Comparison of ENCODE assay signal across 1 fruit fly cellular context in genomic region chr3R:29772090-29772794, dm6.
A peak's percentile ranks its signal among the peaks of the same experiment; 100 is the strongest.
TF ChIP-seq lines count a peak whose summit lies in the region.

No protein-coding gene starts in this region.

TF ChIP-seq in whole organism, embryonic, 481 proteins besides CTCF, POLR2A, EP300 and RAD21 (continued from another document and continues in another):
- TF ChIP-seq CG11560 (tag; IDR thresholded peaks at IDR 0.05; lab: Robert Waterston, UW) (no peak), Camta (GFP tag; optimal IDR thresholded peaks at IDR 0.05; lab: Kevin White, UChicago) (no peak), bcd (GFP tag; optimal IDR thresholded peaks at IDR 0.05; lab: Kevin White, UChicago) (peak; percentile 49), CG8944 (GFP tag; optimal IDR thresholded peaks at IDR 0.05; lab: Kevin White, UChicago) (peak; percentile 20), Dek (tag; optimal IDR thresholded peaks at IDR 0.05; lab: Kevin White, UChicago) (no peak), CG7839 (tag; optimal IDR thresholded peaks at IDR 0.05; lab: Kevin White, UChicago) (peak; percentile 45), ATbp (GFP tag; optimal IDR thresholded peaks at IDR 0.05; lab: Kevin White, UChicago) (no peak), CG34422 (GFP tag; IDR thresholded peaks at IDR 0.05; lab: Robert Waterston, UW) (no peak; the same call in 1 of the 3 replicates), CG33213 (GFP tag; optimal IDR thresholded peaks at IDR 0.05; lab: Kevin White, UChicago) (no peak), Med (GFP tag; lab: Kevin White, UChicago) (peak; percentile 24), Gug (GFP tag; IDR thresholded peaks at IDR 0.05; lab: Robert Waterston, UW) (peak; percentile 42; the same call in 3 of the 4 replicates), CG7928 (GFP tag; optimal IDR thresholded peaks at IDR 0.05; lab: Kevin White, UChicago) (peak; percentile 89), Aef1 (GFP tag; IDR thresholded peaks at IDR 0.05; lab: Robert Waterston, UW) (0 out of 3 replicates have a peak, but pooled peaks have one; percentile 11), pnt (GFP tag; optimal IDR thresholded peaks at IDR 0.05; lab: Kevin White, UChicago) (no peak), bbx (GFP tag; IDR thresholded peaks at IDR 0.05; lab: Robert Waterston, UW; ENCODE audit: partially characterized antibody) (no peak), CG8765 (GFP tag; IDR thresholded peaks at IDR 0.05; lab: Robert Waterston, UW) (peak; percentile 48; the same call in 1 of the 2 replicates), CG17912 (GFP tag; optimal IDR thresholded peaks at IDR 0.05; lab: Kevin White, UChicago) (no peak), zf30C (GFP tag; optimal IDR thresholded peaks at IDR 0.05; lab: Kevin White, UChicago) (no peak), btn (GFP tag; optimal IDR thresholded peaks at IDR 0.05; lab: Kevin White, UChicago) (no peak), CG7357 (GFP tag; IDR thresholded peaks at IDR 0.05; lab: Robert Waterston, UW) (no peak), B-H2 (GFP tag; optimal IDR thresholded peaks at IDR 0.05; lab: Kevin White, UChicago) (no peak), repo (GFP tag; optimal IDR thresholded peaks at IDR 0.05; lab: Kevin White, UChicago) (no peak), CG10462 (GFP tag; optimal IDR thresholded peaks at IDR 0.05; lab: Kevin White, UChicago) (no peak), ro (GFP tag; IDR thresholded peaks at IDR 0.05; lab: Robert Waterston, UW) (no peak), croc (GFP tag; conservative IDR thresholded peaks at IDR 0.05; lab: Robert Waterston, UW) (no peak; the same call in 2 of the 3 replicates), Bteb2 (GFP tag; optimal IDR thresholded peaks at IDR 0.05; lab: Kevin White, UChicago) (no peak), CG15011 (GFP tag; optimal IDR thresholded peaks at IDR 0.05; lab: Kevin White, UChicago) (peak; percentile 8), CG4617 (GFP tag; optimal IDR thresholded peaks at IDR 0.05; lab: Kevin White, UChicago; ENCODE audit: borderline replicate concordance) (no peak), CG3065 (GFP tag; optimal IDR thresholded peaks at IDR 0.05; lab: Kevin White, UChicago) (no peak), CG7745 (tag; optimal IDR thresholded peaks at IDR 0.05; lab: Kevin White, UChicago) (no peak), Doc2 (GFP tag; IDR thresholded peaks at IDR 0.05; lab: Robert Waterston, UW) (no peak), CG8359 (GFP tag; optimal IDR thresholded peaks at IDR 0.05; lab: Kevin White, UChicago; ENCODE audit: borderline replicate concordance) (peak; percentile 61), fru (optimal IDR thresholded peaks at IDR 0.05; lab: Kevin White, UChicago) (no peak), CG14014 (GFP tag; IDR thresholded peaks at IDR 0.05; lab: Robert Waterston, UW) (peak; percentile 8; the same call in 1 of the 2 replicates), Ets65A (GFP tag; lab: Kevin White, UChicago) (peak; percentile 94), CG18476 (GFP tag; optimal IDR thresholded peaks at IDR 0.05; lab: Kevin White, UChicago) (no peak), CG4707 (GFP tag; optimal IDR thresholded peaks at IDR 0.05; lab: Kevin White, UChicago) (no peak), CG15269 (tag; optimal IDR thresholded peaks at IDR 0.05; lab: Kevin White, UChicago) (no peak), amos (GFP tag; IDR thresholded peaks at IDR 0.05; lab: Robert Waterston, UW; ENCODE audit: partially characterized antibody) (no peak), pho (GFP tag; optimal IDR thresholded peaks at IDR 0.05; lab: Kevin White, UChicago) (no peak), zen2 (GFP tag; IDR thresholded peaks at IDR 0.05; lab: Robert Waterston, UW; ENCODE audit: partially characterized antibody) (no peak), chinmo (GFP tag; IDR thresholded peaks at IDR 0.05; lab: Robert Waterston, UW; ENCODE audit: partially characterized antibody) (0 out of 4 replicates have a peak, but pooled peaks have one; percentile 8), Blimp-1 (GFP tag; optimal IDR thresholded peaks at IDR 0.05; lab: Kevin White, UChicago) (no peak), Ravus (GFP tag; IDR thresholded peaks at IDR 0.05; lab: Robert Waterston, UW) (no peak), Drgx (GFP tag; IDR thresholded peaks at IDR 0.05; lab: Robert Waterston, UW) (no peak), CG17612 (GFP tag; IDR thresholded peaks at IDR 0.05; lab: Robert Waterston, UW) (no peak), her (GFP tag; optimal IDR thresholded peaks at IDR 0.05; lab: Kevin White, UChicago) (no peak), ac (GFP tag; optimal IDR thresholded peaks at IDR 0.05; lab: Kevin White, UChicago) (no peak), Fer2 (tag; optimal IDR thresholded peaks at IDR 0.05; lab: Kevin White, UChicago) (no peak), CG8478 (optimal IDR thresholded peaks at IDR 0.05; lab: Kevin White, UChicago) (no peak), Bdp1 (GFP tag; optimal IDR thresholded peaks at IDR 0.05; lab: Kevin White, UChicago) (no peak), Xrp1 (GFP tag; IDR thresholded peaks at IDR 0.05; lab: Robert Waterston, UW) (no peak; the same call in 1 of the 2 replicates), pb (GFP tag; optimal IDR thresholded peaks at IDR 0.05; lab: Kevin White, UChicago) (no peak), Rfx (GFP tag; IDR thresholded peaks at IDR 0.05; lab: Robert Waterston, UW) (peak; percentile 71), CG12155 (GFP tag; optimal IDR thresholded peaks at IDR 0.05; lab: Kevin White, UChicago) (no peak), Lim3 (GFP tag; IDR thresholded peaks at IDR 0.05; lab: Robert Waterston, UW) (no peak), gcm2 (GFP tag; optimal IDR thresholded peaks at IDR 0.05; lab: Kevin White, UChicago) (no peak), sqz (GFP tag; optimal IDR thresholded peaks at IDR 0.05; lab: Kevin White, UChicago) (no peak), Max (GFP tag; optimal IDR thresholded peaks at IDR 0.05; lab: Kevin White, UChicago) (peak; percentile 5), B-H1 (GFP tag; IDR thresholded peaks at IDR 0.05; lab: Robert Waterston, UW) (no peak), twi (tag; optimal IDR thresholded peaks at IDR 0.05; lab: Kevin White, UChicago) (no peak), CG7372 (GFP tag; IDR thresholded peaks at IDR 0.05; lab: Robert Waterston, UW) (no peak), CG3847 (GFP tag; IDR thresholded peaks at IDR 0.05; lab: Robert Waterston, UW) (0 out of 2 replicates have a peak, but pooled peaks have one; percentile 19), CG14860 (GFP tag; IDR thresholded peaks at IDR 0.05; lab: Robert Waterston, UW; ENCODE audit: partially characterized antibody) (0 out of 3 replicates have a peak, but pooled peaks have one; percentile 15), Hsf (GFP tag; optimal IDR thresholded peaks at IDR 0.05; lab: Kevin White, UChicago) (peak; percentile 8), CG11093 (GFP tag; IDR thresholded peaks at IDR 0.05; lab: Robert Waterston, UW) (no peak), seq (GFP tag; IDR thresholded peaks at IDR 0.05; lab: Robert Waterston, UW) (no peak), CG6254 (GFP tag; optimal IDR thresholded peaks at IDR 0.05; lab: Kevin White, UChicago) (no peak), gro (GFP tag; optimal IDR thresholded peaks at IDR 0.05; lab: Kevin White, UChicago) (no peak), NfI (GFP tag; optimal IDR thresholded peaks at IDR 0.05; lab: Kevin White, UChicago) (no peak), CG4404 (GFP tag; IDR thresholded peaks at IDR 0.05; lab: Robert Waterston, UW) (no peak), D19A (tag; optimal IDR thresholded peaks at IDR 0.05; lab: Kevin White, UChicago) (no peak), fd96Cb (tag; optimal IDR thresholded peaks at IDR 0.05; lab: Kevin White, UChicago) (no peak), Rx (GFP tag; IDR thresholded peaks at IDR 0.05; lab: Robert Waterston, UW) (no peak), pita (GFP tag; optimal IDR thresholded peaks at IDR 0.05; lab: Kevin White, UChicago) (no peak), CG12104 (GFP tag; optimal IDR thresholded peaks at IDR 0.05; lab: Kevin White, UChicago) (peak; percentile 51), Sox100B (GFP tag; optimal IDR thresholded peaks at IDR 0.05; lab: Kevin White, UChicago) (peak; percentile 61), p53 (GFP tag; optimal IDR thresholded peaks at IDR 0.05; lab: Kevin White, UChicago) (no peak), CG18764 (GFP tag; optimal IDR thresholded peaks at IDR 0.05; lab: Kevin White, UChicago) (no peak), tin (GFP tag; optimal IDR thresholded peaks at IDR 0.05; lab: Kevin White, UChicago) (peak; percentile 23), CG11723 (GFP tag; optimal IDR thresholded peaks at IDR 0.05; lab: Kevin White, UChicago) (peak; percentile 30), knrl (GFP tag; IDR thresholded peaks at IDR 0.05; lab: Robert Waterston, UW; ENCODE audit: partially characterized antibody) (no peak), CG2120 (GFP tag; optimal IDR thresholded peaks at IDR 0.05; lab: Kevin White, UChicago) (peak; percentile 13), Xbp1 (GFP tag; optimal IDR thresholded peaks at IDR 0.05; lab: Kevin White, UChicago) (peak; percentile 9), sr (GFP tag; IDR thresholded peaks at IDR 0.05; lab: Robert Waterston, UW) (peak; percentile 32; the same call in 1 of the 3 replicates), yki (optimal IDR thresholded peaks at IDR 0.05; lab: Kevin White, UChicago) (peak; percentile 59), CG8388 (GFP tag; optimal IDR thresholded peaks at IDR 0.05; lab: Kevin White, UChicago) (no peak), Dp (GFP tag; optimal IDR thresholded peaks at IDR 0.05; lab: Kevin White, UChicago) (no peak), klu (GFP tag; IDR thresholded peaks at IDR 0.05; lab: Robert Waterston, UW) (no peak), Jarid2 (GFP tag; optimal IDR thresholded peaks at IDR 0.05; lab: Kevin White, UChicago) (no peak), CG2678 (tag; optimal IDR thresholded peaks at IDR 0.05; lab: Kevin White, UChicago) (peak; percentile 73), CG11696 (GFP tag; IDR thresholded peaks at IDR 0.05; lab: Robert Waterston, UW) (no peak), Hr51 (GFP tag; optimal IDR thresholded peaks at IDR 0.05; lab: Kevin White, UChicago) (no peak), lola (GFP tag; optimal IDR thresholded peaks at IDR 0.05; lab: Kevin White, UChicago) (peak in 1 of 3 experiments; percentile 69), Eip74EF (GFP tag; optimal IDR thresholded peaks at IDR 0.05; lab: Kevin White, UChicago) (no peak), CG17385 (GFP tag; optimal IDR thresholded peaks at IDR 0.05; lab: Kevin White, UChicago) (no peak), CG14441 (GFP tag; IDR thresholded peaks at IDR 0.05; lab: Robert Waterston, UW) (peak; percentile 42; the same call in 1 of the 2 replicates), Vsx1 (GFP tag; optimal IDR thresholded peaks at IDR 0.05; lab: Kevin White, UChicago) (no peak), unc-4 (GFP tag; IDR thresholded peaks at IDR 0.05; lab: Robert Waterston, UW; ENCODE audit: partially characterized antibody) (no peak), pan (optimal IDR thresholded peaks at IDR 0.05; lab: Kevin White, UChicago) (no peak), pan (GFP tag; optimal IDR thresholded peaks at IDR 0.05 in 1 of 2, IDR thresholded peaks at IDR 0.05 in 1 of 2) (no peak), CG13296 (GFP tag; optimal IDR thresholded peaks at IDR 0.05; lab: Kevin White, UChicago) (no peak), CG5245 (GFP tag; optimal IDR thresholded peaks at IDR 0.05; lab: Kevin White, UChicago) (no peak), CG6272 (GFP tag; IDR thresholded peaks at IDR 0.05; lab: Robert Waterston, UW) (peak; percentile 46), Sry-β (GFP tag; optimal IDR thresholded peaks at IDR 0.05; lab: Kevin White, UChicago) (peak; percentile 58), gt (GFP tag; IDR thresholded peaks at IDR 0.05; lab: Robert Waterston, UW) (no peak), CG30020 (tag; optimal IDR thresholded peaks at IDR 0.05; lab: Kevin White, UChicago) (no peak), lov (optimal IDR thresholded peaks at IDR 0.05; lab: Kevin White, UChicago) (no peak), lov (GFP tag; IDR thresholded peaks at IDR 0.05; lab: Robert Waterston, UW) (no peak), so (GFP tag; IDR thresholded peaks at IDR 0.05; lab: Robert Waterston, UW) (no peak), nerfin-1 (tag; optimal IDR thresholded peaks at IDR 0.05; lab: Kevin White, UChicago) (no peak), sens (GFP tag; lab: Kevin White, UChicago) (peak; percentile 91), kah (GFP tag; optimal IDR thresholded peaks at IDR 0.05; lab: Kevin White, UChicago) (no peak), D19B (GFP tag; optimal IDR thresholded peaks at IDR 0.05; lab: Kevin White, UChicago) (peak; percentile 42), Stat92E (GFP tag; optimal IDR thresholded peaks at IDR 0.05; lab: Kevin White, UChicago) (no peak), CG18011 (GFP tag; optimal IDR thresholded peaks at IDR 0.05; lab: Kevin White, UChicago) (no peak), CG1024 (GFP tag; IDR thresholded peaks at IDR 0.05; lab: Robert Waterston, UW) (no peak), lilli (GFP tag; optimal IDR thresholded peaks at IDR 0.05; lab: Kevin White, UChicago) (peak; percentile 20), dmrt11E (tag; optimal IDR thresholded peaks at IDR 0.05; lab: Kevin White, UChicago) (peak; percentile 33), phol (tag; optimal IDR thresholded peaks at IDR 0.05; lab: Kevin White, UChicago) (peak; percentile 45), sob (GFP tag; IDR thresholded peaks at IDR 0.05; lab: Robert Waterston, UW) (peak; percentile 54; the same call in 1 of the 2 replicates), wor (GFP tag; IDR thresholded peaks at IDR 0.05; lab: Robert Waterston, UW) (no peak), pfk (GFP tag; optimal IDR thresholded peaks at IDR 0.05; lab: Kevin White, UChicago) (no peak), kay (GFP tag; optimal IDR thresholded peaks at IDR 0.05; lab: Kevin White, UChicago) (no peak), Oaz (GFP tag; IDR thresholded peaks at IDR 0.05; lab: Robert Waterston, UW) (no peak), CG32772 (GFP tag; IDR thresholded peaks at IDR 0.05; lab: Robert Waterston, UW) (no peak), CG30431 (GFP tag; optimal IDR thresholded peaks at IDR 0.05; lab: Kevin White, UChicago) (peak; percentile 4), CG12219 (GFP tag; optimal IDR thresholded peaks at IDR 0.05; lab: Kevin White, UChicago) (no peak), toy (GFP tag; IDR thresholded peaks at IDR 0.05; lab: Robert Waterston, UW) (no peak), NK7.1 (GFP tag; optimal IDR thresholded peaks at IDR 0.05; lab: Kevin White, UChicago) (no peak), cas (GFP tag; IDR thresholded peaks at IDR 0.05; lab: Robert Waterston, UW) (no peak), CG10147 (GFP tag; optimal IDR thresholded peaks at IDR 0.05; lab: Kevin White, UChicago) (peak; percentile 40), Dbx (GFP tag; IDR thresholded peaks at IDR 0.05; lab: Robert Waterston, UW) (no peak), Hand (GFP tag; optimal IDR thresholded peaks at IDR 0.05; lab: Kevin White, UChicago) (no peak), bab2 (GFP tag; optimal IDR thresholded peaks at IDR 0.05; lab: Kevin White, UChicago) (no peak), chif (GFP tag; optimal IDR thresholded peaks at IDR 0.05; lab: Kevin White, UChicago) (no peak)
